Worm (Caenorhabditis elegans) whole organism, young adult: Measurements from ENCODE around the gene srx-73.

ENCODE experiments used
- F49E8.2 ChIP-seq: sonication (generic microtip); optimal IDR thresholded peaks from 3 replicates; lab custom pipeline; 2017; ENCODE audit warnings: missing genetic modification characterization, mild to moderate bottlenecking, missing compliant biosample characterization, antibody characterized with exemption, moderate library complexity; ENCODE audit not compliant: insufficient read depth
- efl-1 ChIP-seq: fragments of 150-350 bp; optimal IDR thresholded peaks from 2 replicates; lab custom pipeline; 2014; ENCODE audit warnings: missing biosample characterization, missing genetic modification reagents, missing genetic modification characterization
- madf-8 ChIP-seq: fragments of 200-800 bp; sonication (Bioruptor generic); conservative IDR thresholded peaks from 2 replicates; pipeline ENCODE4 v1.3.6; 2022; ENCODE audit warnings: missing genetic modification reagents, missing genetic modification characterization, missing compliant biosample characterization
- nhr-120 ChIP-seq: fragments of 200-800 bp; sonication (Bioruptor generic); IDR thresholded peaks from 2 replicates; pipeline ENCODE4 v1.3.6; 2022; ENCODE audit warnings: missing genetic modification characterization, missing compliant biosample characterization
- nhr-179 ChIP-seq: sonication (generic microtip); optimal IDR thresholded peaks from 2 replicates; lab custom pipeline; 2016; ENCODE audit warnings: mild to moderate bottlenecking, missing genetic modification characterization, missing compliant biosample characterization
- unc-62 ChIP-seq: fragments of 150-350 bp; optimal IDR thresholded peaks from 2 replicates; lab custom pipeline; 2014; ENCODE audit warnings: missing biosample characterization, missing genetic modification reagents, missing genetic modification characterization
- ztf-22 ChIP-seq: fragments of 200-800 bp; sonication (Bioruptor generic); optimal IDR thresholded peaks from 2 replicates; lab custom pipeline; 2018; ENCODE audit warnings: mild to moderate bottlenecking, missing genetic modification characterization, moderate library complexity, missing compliant biosample characterization

DNA sequence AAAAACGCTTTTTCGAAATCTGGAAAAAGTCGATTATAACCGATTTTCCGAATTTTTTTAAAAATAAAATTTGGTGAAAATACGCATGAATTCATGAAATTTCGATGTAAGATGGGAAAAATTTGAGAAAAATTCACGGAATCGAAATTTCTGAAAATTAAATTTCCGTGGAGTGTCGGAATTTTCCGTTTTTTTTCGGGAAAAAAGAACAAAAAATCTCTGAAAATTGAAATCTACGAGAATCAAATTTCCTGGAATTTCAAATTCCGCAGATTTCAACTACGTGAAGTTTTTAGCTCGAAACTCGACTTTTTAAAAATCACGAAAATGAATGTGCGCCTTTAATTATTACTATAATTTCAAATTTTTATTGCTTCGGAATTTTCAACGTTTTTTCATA, 39.2 kb downstream of the srx-73 start:
- TF ChIP-seq efl-1 (GFP tag; lab: Kevin White, UChicago) (no peak), F49E8.2 (no peak), nhr-120 (no peak), madf-8 (GFP tag; lab: Robert Waterston, UW) (no peak), unc-62 (GFP tag; lab: Kevin White, UChicago) (no peak), ztf-22 (GFP tag; lab: Kevin White, UChicago) (no peak), nhr-179 (tag; lab: Kevin White, UChicago) (no peak)
